Worm (Caenorhabditis elegans) whole organism, L2 larva: ENCODE data around the gene srh-22.

ENCODE experiments used
- blmp-1 ChIP-seq: sonication (generic microtip); optimal IDR thresholded peaks from 2 replicates; lab custom pipeline; 2017; ENCODE audit warnings: missing genetic modification characterization, mild to moderate bottlenecking, missing compliant biosample characterization, antibody characterized with exemption, moderate library complexity; ENCODE audit not compliant: insufficient read depth
- ceh-82 ChIP-seq: fragments of 150-350 bp; optimal IDR thresholded peaks from 2 replicates; lab custom pipeline; 2014; ENCODE audit warnings: missing biosample characterization, missing genetic modification characterization
- elt-3 ChIP-seq: sonication (generic microtip); optimal IDR thresholded peaks from 2 replicates; lab custom pipeline; 2017; ENCODE audit warnings: missing biosample characterization, missing genetic modification characterization
- snpc-4 ChIP-seq: fragments of 150-350 bp; optimal IDR thresholded peaks from 2 replicates; lab custom pipeline; 2014; ENCODE audit warnings: missing biosample characterization, missing genetic modification characterization
- unc-39 ChIP-seq: fragments of 150-350 bp; optimal IDR thresholded peaks from 2 replicates; lab custom pipeline; 2014; ENCODE audit warnings: missing biosample characterization, missing genetic modification characterization
- ztf-11 ChIP-seq: sonication (generic microtip); optimal IDR thresholded peaks from 2 replicates; lab custom pipeline; 2017; ENCODE audit warnings: missing biosample characterization, missing genetic modification characterization

DNA sequence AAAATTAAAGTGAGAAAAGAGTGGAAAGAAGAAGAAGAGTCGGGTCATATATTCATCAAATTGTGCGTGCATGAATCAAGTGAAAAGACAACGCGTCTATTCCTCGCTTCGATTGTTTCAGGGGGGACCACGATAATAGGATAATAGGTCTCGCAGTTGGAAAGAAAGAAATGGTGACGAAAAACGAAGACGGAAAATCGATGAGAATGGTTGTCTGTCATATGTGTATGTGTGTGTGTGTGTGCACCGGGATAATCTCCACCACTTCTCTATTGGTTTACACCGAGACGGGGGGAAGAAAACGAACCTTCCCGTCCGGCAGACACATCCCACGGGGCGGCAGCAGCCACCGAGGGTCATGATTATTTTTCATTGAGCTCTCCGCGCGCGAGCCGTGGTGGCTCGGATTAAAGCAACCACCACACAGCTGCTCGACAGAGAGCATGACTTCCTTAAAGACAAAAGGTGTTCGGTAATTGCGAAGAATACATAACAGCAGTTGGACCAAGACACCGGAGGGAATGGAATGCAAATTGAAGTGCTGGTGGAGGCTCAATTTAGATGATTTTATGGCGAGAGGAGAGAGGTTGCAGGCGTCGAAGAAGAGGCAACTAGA lies 42.0 kb downstream of the srh-22 start:
- TF ChIP-seq blmp-1 (tag; lab: Kevin White, UChicago) (no peak), snpc-4 (no peak), ceh-82 (no peak), elt-3 (tag; lab: Kevin White, UChicago) (no peak), unc-39 (no peak), ztf-11 (tag; lab: Kevin White, UChicago) (no peak)
